Fruit fly (Drosophila melanogaster) whole organism, embryonic: ENCODE data around the gene CG15395.

ENCODE experiments used
- C15 ChIP-seq: fragments of 200-800 bp; sonication (Bioruptor generic); IDR thresholded peaks from 3 replicates; pipeline ENCODE4 v1.3.6; 2022; ENCODE audit warnings: missing biosample characterization, missing genetic modification characterization
- CG10654 ChIP-seq: fragments of 200-800 bp; sonication (Bioruptor generic); optimal IDR thresholded peaks from 2 replicates; lab custom pipeline; 2016; ENCODE audit warnings: missing biosample characterization, missing genetic modification characterization
- CG13424 ChIP-seq: fragments of 200-800 bp; sonication (Bioruptor generic); optimal IDR thresholded peaks from 2 replicates; lab custom pipeline; 2019; ENCODE audit warnings: missing biosample characterization, mild to moderate bottlenecking, missing genetic modification characterization, moderate library complexity
- CG13624 ChIP-seq: fragments of 200-800 bp; sonication (Bioruptor generic); optimal IDR thresholded peaks from 2 replicates; lab custom pipeline; 2016; ENCODE audit warnings: missing biosample characterization, missing genetic modification characterization
- CG15479 ChIP-seq: fragments of 200-800 bp; sonication (Bioruptor generic); optimal IDR thresholded peaks from 3 replicates; lab custom pipeline; 2019; ENCODE audit warnings: missing biosample characterization, mild to moderate bottlenecking, missing genetic modification characterization, moderate library complexity
- CG15514 ChIP-seq: fragments of 200-800 bp; sonication (Bioruptor generic); optimal IDR thresholded peaks from 3 replicates; lab custom pipeline; 2017; ENCODE audit warnings: missing biosample characterization, missing genetic modification characterization, mild to moderate bottlenecking, moderate library complexity, missing genetic modification reagents
- CG16815 ChIP-seq: fragments of 200-800 bp; sonication (Bioruptor generic); optimal IDR thresholded peaks from 3 replicates; lab custom pipeline; 2017; ENCODE audit warnings: missing biosample characterization, mild to moderate bottlenecking, missing genetic modification characterization
- CG17612 ChIP-seq: fragments of 200-800 bp; sonication (Bioruptor generic); IDR thresholded peaks from 2 replicates; pipeline ENCODE4 v1.3.6; 2022; ENCODE audit warnings: missing biosample characterization, missing genetic modification characterization
- CG17912 ChIP-seq: fragments of 200-800 bp; sonication (Bioruptor generic); optimal IDR thresholded peaks from 2 replicates; lab custom pipeline; 2018; ENCODE audit warnings: missing biosample characterization, mild to moderate bottlenecking, missing genetic modification characterization
- CG2199 ChIP-seq: fragments of 200-800 bp; sonication (Bioruptor generic); IDR thresholded peaks from 3 replicates; pipeline ENCODE4 v1.3.6; 2022; ENCODE audit warnings: missing biosample characterization, missing genetic modification characterization
- CG2678 ChIP-seq: fragments of 200-800 bp; sonication (Bioruptor generic); optimal IDR thresholded peaks from 3 replicates; lab custom pipeline; 2019; ENCODE audit warnings: missing biosample characterization, mild to moderate bottlenecking, missing genetic modification characterization, moderate library complexity
- CG30020 ChIP-seq: fragments of 200-800 bp; optimal IDR thresholded peaks from 2 replicates; lab custom pipeline; 2019; ENCODE audit warnings: missing biosample characterization, mild to moderate bottlenecking, missing genetic modification characterization, moderate library complexity
- CG34224 ChIP-seq: fragments of 200-800 bp; sonication (Bioruptor generic); IDR thresholded peaks from 3 replicates; pipeline ENCODE4 v1.3.6; 2022; ENCODE audit warnings: missing biosample characterization, missing genetic modification characterization; ENCODE audit not compliant: partially characterized antibody
- CG3838 ChIP-seq: fragments of 200-800 bp; sonication (Bioruptor generic); optimal IDR thresholded peaks from 3 replicates; lab custom pipeline; 2016; ENCODE audit warnings: missing biosample characterization, missing genetic modification characterization
- CG3995 ChIP-seq: fragments of 200-800 bp; sonication (Bioruptor generic); optimal IDR thresholded peaks from 3 replicates; lab custom pipeline; 2016; ENCODE audit warnings: missing biosample characterization, missing genetic modification characterization
- CG4360 ChIP-seq: fragments of 200-800 bp; sonication (Bioruptor generic); IDR thresholded peaks from 2 replicates; pipeline ENCODE4 v1.3.6; 2022; ENCODE audit warnings: missing biosample characterization, missing genetic modification characterization
- CG6765 ChIP-seq: fragments of 200-800 bp; sonication (Bioruptor generic); optimal IDR thresholded peaks from 3 replicates; lab custom pipeline; 2017; ENCODE audit warnings: missing biosample characterization, mild to moderate bottlenecking, missing genetic modification characterization
- CG7928 ChIP-seq: fragments of 200-800 bp; sonication (Bioruptor generic); optimal IDR thresholded peaks from 2 replicates; lab custom pipeline; 2017; ENCODE audit warnings: missing biosample characterization, mild to moderate bottlenecking, missing genetic modification characterization
- CG7963 ChIP-seq: fragments of 200-800 bp; sonication (Bioruptor generic); IDR thresholded peaks from 3 replicates; pipeline ENCODE4 v1.3.6; 2022; ENCODE audit warnings: missing biosample characterization, missing genetic modification characterization; ENCODE audit not compliant: partially characterized antibody
- CG8765 ChIP-seq: fragments of 200-800 bp; sonication (Bioruptor generic); IDR thresholded peaks from 2 replicates; pipeline ENCODE4 v1.3.6; 2022; ENCODE audit warnings: missing biosample characterization, missing genetic modification characterization
- CkIIα-i1 ChIP-seq: fragments of 200-800 bp; sonication (Bioruptor generic); IDR thresholded peaks from 2 replicates; pipeline ENCODE4 v1.3.6; 2022; ENCODE audit warnings: missing biosample characterization, missing genetic modification characterization
- CoRest ChIP-seq: fragments of 200-800 bp; sonication (Bioruptor generic); optimal IDR thresholded peaks from 3 replicates; lab custom pipeline; 2018; ENCODE audit warnings: missing biosample characterization, mild to moderate bottlenecking, missing genetic modification characterization, moderate library complexity
- Dip2 ChIP-seq: fragments of 200-800 bp; sonication (Bioruptor generic); IDR thresholded peaks from 2 replicates; pipeline ENCODE4 v1.3.6; 2022; ENCODE audit warnings: missing biosample characterization, missing genetic modification characterization
- E2f2 ChIP-seq: fragments of 200-800 bp; sonication (Bioruptor generic); IDR thresholded peaks from 2 replicates; pipeline ENCODE4 v1.3.6; 2022; ENCODE audit warnings: missing biosample characterization, missing genetic modification characterization
- HmgD ChIP-seq: fragments of 200-800 bp; sonication (Bioruptor generic); optimal IDR thresholded peaks from 3 replicates; lab custom pipeline; 2016; ENCODE audit warnings: missing biosample characterization, missing genetic modification characterization
- Lim3 ChIP-seq: fragments of 200-800 bp; sonication (Bioruptor generic); IDR thresholded peaks from 2 replicates; pipeline ENCODE4 v1.3.6; 2022; ENCODE audit warnings: missing biosample characterization, missing genetic modification characterization
- MESR4 ChIP-seq: fragments of 200-800 bp; sonication (Bioruptor generic); optimal IDR thresholded peaks from 2 replicates; lab custom pipeline; 2018; ENCODE audit warnings: missing biosample characterization, mild to moderate bottlenecking, missing genetic modification characterization, moderate library complexity
- Mrtf ChIP-seq: fragments of 200-800 bp; sonication (Bioruptor generic); IDR thresholded peaks from 3 replicates; pipeline ENCODE4 v1.3.6; 2022; ENCODE audit warnings: missing biosample characterization, missing genetic modification characterization
- NfI ChIP-seq: fragments of 200-800 bp; sonication (Bioruptor generic); optimal IDR thresholded peaks from 3 replicates; lab custom pipeline; 2018; ENCODE audit warnings: missing biosample characterization, mild to moderate bottlenecking, missing genetic modification characterization, moderate library complexity
- PHDP ChIP-seq: fragments of 200-800 bp; sonication (Bioruptor generic); optimal IDR thresholded peaks from 3 replicates; lab custom pipeline; 2018; ENCODE audit warnings: missing biosample characterization, mild to moderate bottlenecking, missing genetic modification characterization, moderate library complexity
- Rfx ChIP-seq: fragments of 200-800 bp; sonication (Bioruptor generic); IDR thresholded peaks from 2 replicates; pipeline ENCODE4 v1.3.6; 2022; ENCODE audit warnings: missing biosample characterization, missing genetic modification characterization
- Scr ChIP-seq: fragments of 200-800 bp; sonication (Bioruptor generic); IDR thresholded peaks from 2 replicates; pipeline ENCODE4 v1.3.6; 2022; ENCODE audit warnings: missing biosample characterization, missing genetic modification characterization; ENCODE audit not compliant: partially characterized antibody
- Six4 ChIP-seq: fragments of 200-800 bp; sonication (Bioruptor generic); optimal IDR thresholded peaks from 2 replicates; lab custom pipeline; 2016; ENCODE audit warnings: missing biosample characterization, missing genetic modification characterization
- Trl ChIP-seq, 3 experiments: fragments of >200 bp in 2 of 3; fragments of 200-800 bp in 1 of 3; sonication (Bioruptor generic) in 1 of 3; optimal IDR thresholded peaks; 2 replicates in 1 of 3; 3 replicates in 2 of 3; lab custom pipeline; 2016 to 2017; ENCODE audit warnings: missing biosample characterization in 1 of 3, missing genetic modification characterization in 1 of 3
- Xbp1 ChIP-seq: fragments of 200-800 bp; sonication (Bioruptor generic); optimal IDR thresholded peaks from 3 replicates; lab custom pipeline; 2016; ENCODE audit warnings: missing biosample characterization, mild to moderate bottlenecking, missing genetic modification characterization
- chif ChIP-seq, 2 experiments: fragments of 200-800 bp; sonication (Bioruptor generic); optimal IDR thresholded peaks; 3 replicates each; lab custom pipeline; 2016; ENCODE audit warnings: missing biosample characterization in 2 of 2, missing genetic modification characterization in 2 of 2
- da ChIP-seq: fragments of 200-800 bp; sonication (Bioruptor generic); optimal IDR thresholded peaks from 2 replicates; lab custom pipeline; 2016; ENCODE audit warnings: missing biosample characterization, missing genetic modification characterization
- fd3F ChIP-seq: fragments of 200-800 bp; sonication (Bioruptor generic); optimal IDR thresholded peaks from 2 replicates; lab custom pipeline; 2018; ENCODE audit warnings: missing biosample characterization, mild to moderate bottlenecking, missing genetic modification characterization, moderate library complexity
- fd64A ChIP-seq: fragments of 200-800 bp; sonication (Bioruptor generic); optimal IDR thresholded peaks from 3 replicates; lab custom pipeline; 2018; ENCODE audit warnings: missing biosample characterization, mild to moderate bottlenecking, missing genetic modification characterization
- grau ChIP-seq: fragments of 200-800 bp; optimal IDR thresholded peaks from 3 replicates; lab custom pipeline; 2019; ENCODE audit warnings: missing biosample characterization, mild to moderate bottlenecking, missing genetic modification characterization, moderate library complexity
- peb ChIP-seq: fragments of 200-800 bp; sonication (Bioruptor generic); IDR thresholded peaks from 2 replicates; pipeline ENCODE4 v1.3.6; 2022; ENCODE audit warnings: missing biosample characterization, missing genetic modification characterization
- pfk ChIP-seq: fragments of 200-800 bp; sonication (Bioruptor generic); optimal IDR thresholded peaks from 2 replicates; lab custom pipeline; 2018; ENCODE audit warnings: missing biosample characterization, mild to moderate bottlenecking, missing genetic modification characterization, moderate library complexity
- pros ChIP-seq: fragments of 200-800 bp; sonication (Bioruptor generic); optimal IDR thresholded peaks from 3 replicates; lab custom pipeline; 2019; ENCODE audit warnings: missing biosample characterization, mild to moderate bottlenecking, missing genetic modification characterization, moderate library complexity
- psq ChIP-seq: fragments of 200-800 bp; sonication (Bioruptor generic); optimal IDR thresholded peaks from 2 replicates; lab custom pipeline; 2017; ENCODE audit warnings: missing biosample characterization, missing genetic modification characterization
- slbo ChIP-seq: fragments of 200-800 bp; sonication (Bioruptor generic); IDR thresholded peaks from 2 replicates; pipeline ENCODE4 v1.3.6; 2022; ENCODE audit warnings: missing biosample characterization, missing genetic modification characterization
- stc ChIP-seq: fragments of 200-800 bp; sonication (Bioruptor generic); IDR thresholded peaks from 2 replicates; pipeline ENCODE4 v1.3.6; 2022; ENCODE audit warnings: missing biosample characterization, missing genetic modification characterization
- tgo ChIP-seq: fragments of 200-800 bp; sonication (Bioruptor generic); IDR thresholded peaks from 3 replicates; pipeline ENCODE4 v1.3.6; 2022; ENCODE audit warnings: missing biosample characterization, missing genetic modification characterization
- tna ChIP-seq: fragments of 200-800 bp; sonication (Bioruptor generic); IDR thresholded peaks from 2 replicates; pipeline ENCODE4 v1.3.6; 2022; ENCODE audit warnings: missing biosample characterization, missing genetic modification characterization; ENCODE audit not compliant: partially characterized antibody
- tup ChIP-seq: fragments of 200-800 bp; sonication (Bioruptor generic); optimal IDR thresholded peaks from 2 replicates; lab custom pipeline; 2016; ENCODE audit warnings: missing biosample characterization, mild to moderate bottlenecking, missing genetic modification characterization, moderate library complexity
- vfl ChIP-seq: fragments of 200-800 bp; sonication (Bioruptor generic); optimal IDR thresholded peaks from 2 replicates; lab custom pipeline; 2016; ENCODE audit warnings: missing biosample characterization, missing genetic modification characterization

CG15395 gene

dm6 chr2L:2585285-2585684 lies 24.5 kb upstream of the CG15395 start, which contains the start of gene Drp1 (continued):
- TF ChIP-seq CG7928 (GFP tag; lab: Kevin White, UChicago) (peak; percentile 43), Lim3 (GFP tag; lab: Robert Waterston, UW) (no peak), PHDP (tag; lab: Kevin White, UChicago) (peak; percentile 34), CG15479 (no peak), CG8765 (peak; percentile 47; the same call in 1 of the 2 replicates), NfI (GFP tag; lab: Kevin White, UChicago) (peak; percentile 55), CG16815 (GFP tag; lab: Kevin White, UChicago) (no peak), fd3F (GFP tag; lab: Kevin White, UChicago) (no peak), CG3995 (GFP tag; lab: Kevin White, UChicago) (peak; percentile 5), Xbp1 (GFP tag; lab: Kevin White, UChicago) (peak; percentile 57), CG15514 (peak; percentile 84), CG7963 (GFP tag; lab: Robert Waterston, UW) (peak; percentile 57; the same call in 1 of the 3 replicates), E2f2 (peak; percentile 99), tna (GFP tag; lab: Robert Waterston, UW) (peak; percentile 58; the same call in 1 of the 2 replicates), pfk (peak; percentile 3), CG10654 (GFP tag; lab: Kevin White, UChicago) (peak; percentile 19), tup (GFP tag; lab: Kevin White, UChicago) (no peak), CG13424 (peak; percentile 21), CG4360 (GFP tag; lab: Robert Waterston, UW) (peak; percentile 18; the same call in 1 of the 2 replicates), CkIIα-i1 (no peak), HmgD (peak; percentile 96), chif (GFP tag; optimal IDR thresholded peaks at IDR 0.05; lab: Kevin White, UChicago) (peak in 1 of 2 experiments; percentile 30), CG17912 (GFP tag; lab: Kevin White, UChicago) (peak; percentile 66), CG17612 (GFP tag; lab: Robert Waterston, UW) (no peak), CG30020 (tag; lab: Kevin White, UChicago) (no peak), Mrtf (0 out of 3 replicates have a peak, but pooled peaks have one; percentile 27), tgo (GFP tag; lab: Robert Waterston, UW) (no peak), da (GFP tag; lab: Kevin White, UChicago) (peak; percentile 30), CG2199 (0 out of 3 replicates have a peak, but pooled peaks have one; percentile 48), CG13624 (GFP tag; lab: Kevin White, UChicago) (peak; percentile 50), Trl (optimal IDR thresholded peaks at IDR 0.05; lab: Kevin White, UChicago) (no peak), Trl (GFP tag; optimal IDR thresholded peaks at IDR 0.05; lab: Kevin White, UChicago) (peak; percentile 65), pros (GFP tag; lab: Kevin White, UChicago) (no peak), Scr (peak; percentile 63), CoRest (tag; lab: Kevin White, UChicago) (peak; percentile 52), peb (GFP tag; lab: Robert Waterston, UW) (no peak), slbo (GFP tag; lab: Robert Waterston, UW) (peak; percentile 78), CG3838 (no peak), CG6765 (GFP tag; lab: Kevin White, UChicago) (no peak), psq (GFP tag; lab: Kevin White, UChicago) (no peak), grau (tag; lab: Kevin White, UChicago) (peak; percentile 37), MESR4 (GFP tag; lab: Kevin White, UChicago) (peak; percentile 58), fd64A (GFP tag; lab: Kevin White, UChicago) (no peak), Dip2 (GFP tag; lab: Robert Waterston, UW) (no peak), vfl (GFP tag; lab: Kevin White, UChicago) (peak; percentile 48), C15 (GFP tag; lab: Robert Waterston, UW) (no peak), CG34224 (peak; percentile 63), CG2678 (no peak), Rfx (GFP tag; lab: Robert Waterston, UW) (peak; percentile 81), stc (no peak), Six4 (peak; percentile 33)
